Worm (Caenorhabditis elegans) whole organism, L2 larva: ENCODE results near the gene F44F4.9.

Experiments
- C34F6.9 ChIP-seq: fragments of 150-350 bp; optimal IDR thresholded peaks from 2 replicates; lab custom pipeline; 2014; ENCODE audit warnings: missing biosample characterization, missing genetic modification characterization
- F13H6.1 ChIP-seq: sonication (generic microtip); optimal IDR thresholded peaks from 2 replicates; lab custom pipeline; 2016; ENCODE audit warnings: missing genetic modification characterization, missing compliant biosample characterization
- R02D3.7 ChIP-seq: fragments of 150-350 bp; optimal IDR thresholded peaks from 2 replicates; lab custom pipeline; 2014; ENCODE audit warnings: missing biosample characterization, missing genetic modification characterization
- Y55F3AM.14 ChIP-seq: fragments of 200-800 bp; sonication (Bioruptor generic); optimal IDR thresholded peaks from 2 replicates; lab custom pipeline; 2018; ENCODE audit warnings: mild to moderate bottlenecking, missing genetic modification characterization, missing compliant biosample characterization
- ZK546.5 ChIP-seq: sonication (generic microtip); optimal IDR thresholded peaks from 2 replicates; lab custom pipeline; 2017; ENCODE audit warnings: missing biosample characterization, missing genetic modification characterization
- alr-1 ChIP-seq: fragments of 150-350 bp; optimal IDR thresholded peaks from 2 replicates; lab custom pipeline; 2014; ENCODE audit warnings: missing biosample characterization, missing genetic modification characterization
- aly-2 ChIP-seq: fragments of 150-350 bp; optimal IDR thresholded peaks from 2 replicates; lab custom pipeline; 2014; ENCODE audit warnings: missing biosample characterization, missing genetic modification characterization
- ama-1 ChIP-seq: fragments of 150-350 bp; optimal IDR thresholded peaks from 2 replicates; lab custom pipeline; 2018; ENCODE audit warnings: inconsistent platforms
- ceh-16 ChIP-seq: fragments of 150-350 bp; optimal IDR thresholded peaks from 2 replicates; lab custom pipeline; 2014; ENCODE audit warnings: missing biosample characterization, missing genetic modification characterization
- ceh-82 ChIP-seq: fragments of 150-350 bp; optimal IDR thresholded peaks from 2 replicates; lab custom pipeline; 2014; ENCODE audit warnings: missing biosample characterization, missing genetic modification characterization
- dmd-4 ChIP-seq: sonication (generic microtip); optimal IDR thresholded peaks from 2 replicates; lab custom pipeline; 2017; ENCODE audit warnings: missing biosample characterization, missing genetic modification characterization
- egl-27 ChIP-seq: sonication (generic microtip); optimal IDR thresholded peaks from 3 replicates; lab custom pipeline; 2017; ENCODE audit warnings: missing biosample characterization, missing genetic modification reagents, missing genetic modification characterization
- elt-1 ChIP-seq: fragments of 150-350 bp; optimal IDR thresholded peaks from 2 replicates; lab custom pipeline; 2014; ENCODE audit warnings: missing biosample characterization, missing genetic modification characterization
- fos-1 ChIP-seq: fragments of 150-350 bp; optimal IDR thresholded peaks from 2 replicates; lab custom pipeline; 2014; ENCODE audit warnings: missing biosample characterization, missing genetic modification characterization
- gmeb-1 ChIP-seq: fragments of 150-350 bp; optimal IDR thresholded peaks from 2 replicates; lab custom pipeline; 2014; ENCODE audit warnings: missing biosample characterization, missing genetic modification characterization
- lin-13 ChIP-seq: fragments of 150-350 bp; optimal IDR thresholded peaks from 2 replicates; lab custom pipeline; 2014; ENCODE audit warnings: missing biosample characterization, missing genetic modification reagents, missing genetic modification characterization
- lin-39 ChIP-seq: fragments of 150-350 bp; optimal IDR thresholded peaks from 2 replicates; lab custom pipeline; 2014; ENCODE audit warnings: missing biosample characterization, missing genetic modification reagents, missing genetic modification characterization
- lsy-2 ChIP-seq, 2 experiments: fragments of 150-350 bp in 1 of 2; sonication (generic microtip) in 1 of 2; optimal IDR thresholded peaks; 2 replicates each; lab custom pipeline; 2014 to 2017; ENCODE audit warnings: missing biosample characterization in 2 of 2, missing genetic modification characterization in 2 of 2
- mab-5 ChIP-seq: fragments of 150-350 bp; optimal IDR thresholded peaks from 2 replicates; lab custom pipeline; 2014; ENCODE audit warnings: missing biosample characterization, missing genetic modification characterization
- mbf-1 ChIP-seq: sonication (generic microtip); optimal IDR thresholded peaks from 2 replicates; lab custom pipeline; 2017; ENCODE audit warnings: missing biosample characterization, missing genetic modification characterization
- mdl-1 ChIP-seq, 2 experiments: fragments of 150-350 bp in 1 of 2; sonication (generic microtip) in 1 of 2; optimal IDR thresholded peaks; 2 replicates each; lab custom pipeline; 2017; ENCODE audit warnings: missing biosample characterization in 2 of 2, missing genetic modification characterization in 2 of 2
- nhr-10 ChIP-seq: sonication (generic microtip); optimal IDR thresholded peaks from 2 replicates; lab custom pipeline; 2017; ENCODE audit warnings: missing biosample characterization, missing genetic modification characterization
- nhr-11 ChIP-seq: fragments of 150-350 bp; optimal IDR thresholded peaks from 2 replicates; lab custom pipeline; 2014; ENCODE audit warnings: missing biosample characterization, missing genetic modification characterization
- nhr-12 ChIP-seq: fragments of 150-350 bp; optimal IDR thresholded peaks from 2 replicates; lab custom pipeline; 2014; ENCODE audit warnings: missing biosample characterization, missing genetic modification characterization
- nhr-129 ChIP-seq: fragments of 150-350 bp; optimal IDR thresholded peaks from 2 replicates; lab custom pipeline; 2014; ENCODE audit warnings: missing biosample characterization, missing genetic modification characterization
- nhr-23 ChIP-seq: fragments of 150-350 bp; optimal IDR thresholded peaks from 2 replicates; lab custom pipeline; 2014; ENCODE audit warnings: missing biosample characterization, missing genetic modification reagents, missing genetic modification characterization
- nhr-237 ChIP-seq: fragments of 150-350 bp; optimal IDR thresholded peaks from 2 replicates; lab custom pipeline; 2014; ENCODE audit warnings: missing biosample characterization, missing genetic modification characterization
- nhr-25 ChIP-seq: fragments of 150-350 bp; sonication (generic microtip); optimal IDR thresholded peaks from 3 replicates; lab custom pipeline; 2014; ENCODE audit warnings: missing biosample characterization, missing genetic modification characterization
- nhr-6 ChIP-seq: fragments of 150-350 bp; optimal IDR thresholded peaks from 2 replicates; lab custom pipeline; 2014; ENCODE audit warnings: missing biosample characterization, missing genetic modification characterization
- nhr-77 ChIP-seq: fragments of 150-350 bp; optimal IDR thresholded peaks from 2 replicates; lab custom pipeline; 2014; ENCODE audit warnings: missing biosample characterization, missing genetic modification characterization
- peb-1 ChIP-seq: fragments of 150-350 bp; optimal IDR thresholded peaks from 2 replicates; lab custom pipeline; 2014; ENCODE audit warnings: missing biosample characterization, missing genetic modification characterization
- sem-4 ChIP-seq: fragments of 150-350 bp; optimal IDR thresholded peaks from 2 replicates; lab custom pipeline; 2014; ENCODE audit warnings: missing biosample characterization, missing genetic modification reagents, missing genetic modification characterization
- skn-1 ChIP-seq: sonication (generic microtip); optimal IDR thresholded peaks from 2 replicates; lab custom pipeline; 2017; ENCODE audit warnings: missing biosample characterization, missing genetic modification characterization
- unc-39 ChIP-seq: fragments of 150-350 bp; optimal IDR thresholded peaks from 2 replicates; lab custom pipeline; 2014; ENCODE audit warnings: missing biosample characterization, missing genetic modification characterization
- unc-55 ChIP-seq: fragments of 150-350 bp; sonication (generic microtip); optimal IDR thresholded peaks from 3 replicates; lab custom pipeline; 2014; ENCODE audit warnings: missing biosample characterization, missing genetic modification reagents, missing genetic modification characterization
- unc-62 ChIP-seq: fragments of 150-350 bp; optimal IDR thresholded peaks from 2 replicates; lab custom pipeline; 2014; ENCODE audit warnings: missing biosample characterization, missing genetic modification reagents, missing genetic modification characterization
- zag-1 ChIP-seq: fragments of 150-350 bp; optimal IDR thresholded peaks from 2 replicates; lab custom pipeline; 2014; ENCODE audit warnings: missing biosample characterization, missing genetic modification characterization
- ztf-11 ChIP-seq: sonication (generic microtip); optimal IDR thresholded peaks from 2 replicates; lab custom pipeline; 2017; ENCODE audit warnings: missing biosample characterization, missing genetic modification characterization
- ztf-4 ChIP-seq: fragments of 150-350 bp; optimal IDR thresholded peaks from 2 replicates; lab custom pipeline; 2014; ENCODE audit warnings: missing biosample characterization, missing genetic modification characterization

The F44F4.9 gene

ce11 chrII:10885868-10886514 is 29.6 kb downstream of the F44F4.9 start, which contains the start of gene F44F4.3:
TSS of gene F44F4.3 (minus strand) at chrII:10885918.
- TF ChIP-seq R02D3.7 (tag; lab: Kevin White, UChicago): no peak
- TF ChIP-seq ZK546.5: no peak
- no peak for TF ChIP-seq fos-1 (tag; lab: Kevin White, UChicago)
- peak; percentile 49 for TF ChIP-seq nhr-25

ce11 chrII:10885250-10885649 is 30.4 kb downstream of the F44F4.9 start:
- TF ChIP-seq ama-1 (lab: Kevin White, UChicago) (no peak), ztf-4 (tag; lab: Kevin White, UChicago) (no peak), nhr-10 (tag; lab: Kevin White, UChicago) (no peak), mdl-1 (tag; optimal IDR thresholded peaks at IDR 0.05; lab: Kevin White, UChicago) (no peak), ceh-16 (no peak), R02D3.7 (tag; lab: Kevin White, UChicago) (no peak), lin-13 (GFP tag; lab: Kevin White, UChicago) (no peak), skn-1 (tag; lab: Kevin White, UChicago) (no peak), Y55F3AM.14 (GFP tag; lab: Kevin White, UChicago) (no peak), F13H6.1 (tag; lab: Kevin White, UChicago) (no peak), nhr-77 (tag; lab: Kevin White, UChicago) (no peak), unc-62 (GFP tag; lab: Kevin White, UChicago) (no peak), peb-1 (tag; lab: Kevin White, UChicago) (no peak)

DNA sequence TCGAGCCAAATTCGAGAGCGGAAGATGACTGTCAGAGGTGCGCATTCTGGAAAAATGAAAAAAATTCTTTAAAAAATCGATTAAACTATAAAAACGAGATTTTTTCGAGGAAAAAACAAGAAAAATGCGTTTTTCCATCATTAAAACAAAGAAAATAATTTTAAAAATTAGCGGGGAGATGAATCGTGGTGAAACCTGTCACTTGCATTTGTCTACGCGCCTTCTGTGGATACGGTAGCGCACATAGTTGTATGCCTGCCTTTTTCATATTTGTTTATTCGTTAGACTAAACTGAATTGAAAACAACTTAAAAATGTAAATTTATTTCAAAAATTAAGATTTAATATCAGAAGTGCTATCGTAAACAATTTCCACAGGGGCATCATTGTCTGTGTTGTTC is 31.2 kb downstream of the F44F4.9 start, which contains the start of gene egg-3:
egg-3 (minus strand) TSS at position 46 of the 400 bp plus-strand sequence.
- TF ChIP-seq nhr-77 (tag; lab: Kevin White, UChicago): no peak
- no peak for TF ChIP-seq unc-62 (GFP tag; lab: Kevin White, UChicago)
- no peak for TF ChIP-seq mbf-1 (tag; lab: Kevin White, UChicago)
- no peak for TF ChIP-seq ceh-82 (tag; lab: Kevin White, UChicago)
- TF ChIP-seq nhr-237 (tag; lab: Kevin White, UChicago): no peak
- no peak for TF ChIP-seq gmeb-1 (tag; lab: Kevin White, UChicago)
- no peak for TF ChIP-seq Y55F3AM.14 (GFP tag; lab: Kevin White, UChicago)
- no peak for TF ChIP-seq mdl-1 (tag; optimal IDR thresholded peaks at IDR 0.05; lab: Kevin White, UChicago)
- TF ChIP-seq alr-1 (tag; lab: Kevin White, UChicago): no peak
- no peak for TF ChIP-seq unc-39
- TF ChIP-seq sem-4 (tag; lab: Kevin White, UChicago): no peak
- TF ChIP-seq nhr-10 (tag; lab: Kevin White, UChicago): no peak

DNA sequence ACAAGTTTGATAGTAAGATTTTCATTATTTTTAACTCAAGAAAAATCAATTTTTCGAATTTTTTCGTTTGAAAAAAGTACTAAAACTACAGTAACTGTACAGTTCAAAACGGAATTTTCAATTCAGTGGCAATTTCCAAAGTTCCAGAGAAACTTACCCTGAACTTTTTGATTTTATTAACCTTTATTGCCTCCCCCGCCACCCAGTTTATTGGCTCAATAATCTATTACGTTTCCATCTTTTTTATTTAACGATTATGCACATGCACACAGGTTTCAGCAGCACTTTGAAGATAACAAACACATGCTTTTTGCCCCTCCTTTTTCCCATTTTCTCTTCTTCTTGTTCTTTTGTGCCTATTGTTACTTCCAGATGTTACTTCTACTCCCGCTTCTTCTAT is 35.0 kb downstream of the F44F4.9 start, which contains the start of gene lurp-1:
lurp-1 (plus strand) TSS at position 301 of the 400 bp plus-strand sequence.
- TF ChIP-seq mbf-1 (tag; lab: Kevin White, UChicago) (no peak), dmd-4 (tag; lab: Kevin White, UChicago) (no peak), R02D3.7 (tag; lab: Kevin White, UChicago) (no peak), ZK546.5 (no peak), lin-13 (GFP tag; lab: Kevin White, UChicago) (no peak), C34F6.9 (tag; lab: Kevin White, UChicago) (no peak), Y55F3AM.14 (GFP tag; lab: Kevin White, UChicago) (no peak), fos-1 (tag; lab: Kevin White, UChicago) (no peak), skn-1 (tag; lab: Kevin White, UChicago) (no peak)

DNA sequence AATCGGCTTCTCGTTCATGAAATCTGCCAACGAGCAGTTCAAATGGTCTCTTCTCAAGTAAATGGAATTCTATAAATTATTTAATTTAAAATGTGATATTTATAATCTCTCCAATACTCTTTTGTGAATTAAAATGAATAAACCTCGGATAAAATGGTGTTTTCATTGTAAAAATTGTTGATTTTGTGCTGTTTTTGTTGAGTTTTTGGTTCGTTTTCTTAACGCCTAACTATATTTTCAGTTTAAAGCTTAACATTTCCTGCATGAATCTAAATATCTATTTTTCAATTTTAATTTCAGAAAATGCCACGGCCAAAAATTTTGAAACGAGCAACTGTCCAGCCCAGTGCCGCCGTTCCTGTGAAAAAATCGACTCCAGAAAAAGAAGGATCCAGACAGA is 42.0 kb downstream of the F44F4.9 start, which contains the start of gene orc-2:
orc-2 (plus strand) TSS at position 301 of the 400 bp plus-strand sequence.
- no peak for TF ChIP-seq unc-39
- TF ChIP-seq nhr-237 (tag; lab: Kevin White, UChicago): no peak
- no peak for TF ChIP-seq ztf-4 (tag; lab: Kevin White, UChicago)
- TF ChIP-seq F13H6.1 (tag; lab: Kevin White, UChicago): no peak
- no peak for TF ChIP-seq fos-1 (tag; lab: Kevin White, UChicago)
- TF ChIP-seq skn-1 (tag; lab: Kevin White, UChicago): no peak
- no peak for TF ChIP-seq mab-5
- no peak for TF ChIP-seq aly-2
- TF ChIP-seq nhr-25: no peak
- TF ChIP-seq lin-39 (tag; lab: Kevin White, UChicago): no peak
- TF ChIP-seq R02D3.7 (tag; lab: Kevin White, UChicago): no peak

DNA sequence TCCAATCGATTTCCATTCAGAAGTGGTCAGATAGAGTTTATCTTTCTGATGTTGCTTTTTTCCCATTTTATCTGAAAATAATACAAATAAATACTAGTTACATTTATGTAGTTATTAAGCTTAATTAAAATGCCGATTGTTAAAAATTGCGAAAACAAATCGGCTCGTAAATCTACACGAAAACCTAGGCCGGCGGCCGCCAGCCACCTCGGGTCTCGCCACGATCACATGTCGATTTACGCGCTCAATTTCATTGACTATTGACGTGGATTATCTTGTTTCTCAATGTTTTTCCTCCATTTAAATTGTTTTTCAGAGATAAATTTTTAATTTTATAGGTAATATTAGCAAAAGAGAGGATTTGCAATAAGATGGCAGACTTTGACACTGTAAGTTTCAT is 43.1 kb downstream of the F44F4.9 start, which contains the start of the genes cyn-4 and copz-1:
cyn-4 (minus strand) TSS at position 71 of the 400 bp plus-strand sequence.
copz-1 (plus strand) TSS at position 339 of the 400 bp plus-strand sequence.
- TF ChIP-seq ztf-11 (tag; lab: Kevin White, UChicago): no peak
- peak; percentile 74 for TF ChIP-seq gmeb-1 (tag; lab: Kevin White, UChicago)
- peak; percentile 94 for TF ChIP-seq R02D3.7 (tag; lab: Kevin White, UChicago)
- TF ChIP-seq egl-27 (tag; lab: Kevin White, UChicago): no peak
- TF ChIP-seq nhr-77 (tag; lab: Kevin White, UChicago): no peak
- no peak for TF ChIP-seq dmd-4 (tag; lab: Kevin White, UChicago)
- no peak for TF ChIP-seq nhr-23 (tag; lab: Kevin White, UChicago)
- TF ChIP-seq ceh-82 (tag; lab: Kevin White, UChicago): peak; percentile 22
- TF ChIP-seq mab-5: peak; percentile 42
- TF ChIP-seq nhr-12 (tag; lab: Kevin White, UChicago): no peak
- no peak for TF ChIP-seq zag-1 (tag; lab: Kevin White, UChicago)
- no peak for TF ChIP-seq elt-1 (tag; lab: Kevin White, UChicago)
- no peak for TF ChIP-seq nhr-6 (tag; lab: Kevin White, UChicago)
- TF ChIP-seq ama-1 (lab: Kevin White, UChicago): no peak
- peak; percentile 79 to 95 for TF ChIP-seq lsy-2 (tag; optimal IDR thresholded peaks at IDR 0.05; lab: Kevin White, UChicago)
- peak; percentile 72 for TF ChIP-seq nhr-25
- no peak for TF ChIP-seq peb-1 (tag; lab: Kevin White, UChicago)
- TF ChIP-seq nhr-11 (tag; lab: Kevin White, UChicago): no peak
- no peak for TF ChIP-seq lin-39 (tag; lab: Kevin White, UChicago)
- peak; percentile 48 for TF ChIP-seq nhr-129
- peak; percentile 90 for TF ChIP-seq unc-55 (GFP tag; lab: Kevin White, UChicago)
